In genomic region chrV:15590183-15590667, ce11 we compare ENCODE assay signal across 3 worm cellular contexts.
A peak's percentile ranks its signal among the peaks of the same experiment; 100 is the strongest.
TF ChIP-seq lines count a peak whose summit lies in the region.
"Not testable (repeated sequence)": the region's sequence is repeated elsewhere in the genome, so short reads cannot be mapped to it uniquely, and the experiment has no call there.

Gene F28F8.7, minus strand, starts transcription at chrV:15590617.

TF ChIP-seq in whole organism, L1 larva, 84 proteins besides CTCF, POLR2A, EP300 and RAD21 (continued from another document):
- TF ChIP-seq lin-15B (tag; optimal IDR thresholded peaks at IDR 0.05; lab: Kevin White, UChicago) (peak; percentile 32), nhr-90 (tag; optimal IDR thresholded peaks at IDR 0.05; lab: Kevin White, UChicago; ENCODE audit: poor library complexity) (peak; percentile 66), fkh-4 (tag; optimal IDR thresholded peaks at IDR 0.05; lab: Kevin White, UChicago; ENCODE audit: borderline replicate concordance) (peak; percentile 16), xbp-1 (tag; optimal IDR thresholded peaks at IDR 0.05; lab: Kevin White, UChicago) (peak; percentile 72), unc-86 (tag; optimal IDR thresholded peaks at IDR 0.05; lab: Kevin White, UChicago) (peak; percentile 36), ceh-88 (GFP tag; IDR thresholded peaks at IDR 0.05; lab: Robert Waterston, UW) (peak; percentile 74), dsc-1 (tag; optimal IDR thresholded peaks at IDR 0.05; lab: Kevin White, UChicago) (peak; percentile 64), nhr-47 (tag; optimal IDR thresholded peaks at IDR 0.05; lab: Kevin White, UChicago) (peak; percentile 90), mab-9 (GFP tag; IDR thresholded peaks at IDR 0.05; lab: Robert Waterston, UW) (peak; percentile 75), lsy-2 (tag; optimal IDR thresholded peaks at IDR 0.05; lab: Kevin White, UChicago) (peak; percentile 89 to 92), F16B12.6 (tag; optimal IDR thresholded peaks at IDR 0.05; lab: Kevin White, UChicago) (peak; percentile 20), irx-1 (tag; optimal IDR thresholded peaks at IDR 0.05; lab: Kevin White, UChicago) (peak; percentile 14), nhr-19 (GFP tag; conservative IDR thresholded peaks at IDR 0.05; lab: Robert Waterston, UW) (peak; percentile 94), elt-2 (tag; optimal IDR thresholded peaks at IDR 0.05; lab: Kevin White, UChicago) (peak; percentile 57), lin-14 (GFP tag; optimal IDR thresholded peaks at IDR 0.05; lab: Kevin White, UChicago) (peak; percentile 65), fkh-8 (tag; optimal IDR thresholded peaks at IDR 0.05; lab: Kevin White, UChicago) (peak; percentile 48), rnt-1 (tag; optimal IDR thresholded peaks at IDR 0.05; lab: Kevin White, UChicago) (peak; percentile 49), swsn-7 (tag; optimal IDR thresholded peaks at IDR 0.05; lab: Kevin White, UChicago) (peak; percentile 55), nhr-71 (tag; optimal IDR thresholded peaks at IDR 0.05; lab: Kevin White, UChicago) (peak; percentile 86), tbx-2 (tag; optimal IDR thresholded peaks at IDR 0.05; lab: Kevin White, UChicago) (peak; percentile 19), nhr-20 (tag; optimal IDR thresholded peaks at IDR 0.05; lab: Kevin White, UChicago) (peak; percentile 64), grh-1 (GFP tag; IDR thresholded peaks at IDR 0.05; lab: Robert Waterston, UW) (peak; percentile 78), efl-1 (optimal IDR thresholded peaks at IDR 0.05; lab: Kevin White, UChicago) (peak; percentile 44 to 79), efl-1 (GFP tag; optimal IDR thresholded peaks at IDR 0.05 in 1 of 2; lab: Kevin White, UChicago) (peak; percentile 63 to 94), nhr-11 (tag; optimal IDR thresholded peaks at IDR 0.05; lab: Kevin White, UChicago) (peak; percentile 8)
TF ChIP-seq in whole organism, L1 larva: peak in this region for 35; not testable (repeated sequence) for 49.

TF ChIP-seq in whole organism, L4 larva, 104 proteins besides CTCF, POLR2A, EP300 and RAD21 (continued from another document):
- TF ChIP-seq hlh-11 (tag; optimal IDR thresholded peaks at IDR 0.05; lab: Kevin White, UChicago) = peak; percentile 74
- 0 out of 2 replicates have a peak, but pooled peaks have one; percentile 14 for TF ChIP-seq Y75B8A.6 (GFP tag; IDR thresholded peaks at IDR 0.05; lab: Robert Waterston, UW)
- TF ChIP-seq nhr-42 (GFP tag; IDR thresholded peaks at IDR 0.05; lab: Robert Waterston, UW) = peak; percentile 94
- TF ChIP-seq unc-130 (GFP tag; optimal IDR thresholded peaks at IDR 0.05; lab: Kevin White, UChicago) = peak; percentile 74
- TF ChIP-seq mes-2 (tag; optimal IDR thresholded peaks at IDR 0.05; lab: Kevin White, UChicago; ENCODE audit: poor library complexity, severe bottlenecking) = peak; percentile 89
- peak; percentile 25 for TF ChIP-seq spr-3 (GFP tag; optimal IDR thresholded peaks at IDR 0.05; lab: Kevin White, UChicago)
- peak; percentile 93 for TF ChIP-seq D1046.2 (GFP tag; IDR thresholded peaks at IDR 0.05; lab: Robert Waterston, UW)
- peak; percentile 12 for TF ChIP-seq F10B5.3 (tag; optimal IDR thresholded peaks at IDR 0.05; lab: Kevin White, UChicago)
- peak in 1 of 2 experiments; percentile 16 for TF ChIP-seq mdl-1 (tag; optimal IDR thresholded peaks at IDR 0.05; lab: Kevin White, UChicago)
- peak; percentile 63 for TF ChIP-seq zfp-2 (tag; optimal IDR thresholded peaks at IDR 0.05; lab: Kevin White, UChicago)
- TF ChIP-seq nhr-28 (tag; optimal IDR thresholded peaks at IDR 0.05; lab: Kevin White, UChicago) = peak; percentile 55
- TF ChIP-seq hlh-30 (tag; optimal IDR thresholded peaks at IDR 0.05; lab: Kevin White, UChicago; ENCODE audit: insufficient read depth) = peak; percentile 26
- peak; percentile 61; the same call in 1 of the 2 replicates for TF ChIP-seq ceh-44 (GFP tag; IDR thresholded peaks at IDR 0.05; lab: Robert Waterston, UW)
- TF ChIP-seq dve-1 (tag; optimal IDR thresholded peaks at IDR 0.05; lab: Kevin White, UChicago; ENCODE audit: insufficient read depth) = peak; percentile 74
- TF ChIP-seq madf-5 (GFP tag; IDR thresholded peaks at IDR 0.05; lab: Robert Waterston, UW) = 0 out of 4 replicates have a peak, but pooled peaks of 1 of the 2 experiments have one; percentile 42
- TF ChIP-seq vab-7 (GFP tag; IDR thresholded peaks at IDR 0.05; lab: Robert Waterston, UW) = 0 out of 2 replicates have a peak, but pooled peaks have one; percentile 44
- peak; percentile 79 for TF ChIP-seq nhr-102 (tag; optimal IDR thresholded peaks at IDR 0.05; lab: Kevin White, UChicago)
- TF ChIP-seq Y48G9A.11 (GFP tag; IDR thresholded peaks at IDR 0.05; lab: Robert Waterston, UW) = peak; percentile 86
- TF ChIP-seq dmd-9 (GFP tag; IDR thresholded peaks at IDR 0.05; lab: Robert Waterston, UW) = peak; percentile 88
- TF ChIP-seq nhr-11 (tag; optimal IDR thresholded peaks at IDR 0.05; lab: Kevin White, UChicago) = peak; percentile 2
- TF ChIP-seq madf-9 (GFP tag; conservative IDR thresholded peaks at IDR 0.05; lab: Robert Waterston, UW) = peak; percentile 30; the same call in 1 of the 2 replicates
- peak; percentile 43 for TF ChIP-seq duxl-1 (tag; optimal IDR thresholded peaks at IDR 0.05; lab: Kevin White, UChicago; ENCODE audit: poor library complexity)
- peak; percentile 63; the same call in 1 of the 2 replicates for TF ChIP-seq lin-29 (GFP tag; IDR thresholded peaks at IDR 0.05; lab: Robert Waterston, UW)
- TF ChIP-seq nhr-48 (tag; optimal IDR thresholded peaks at IDR 0.05; lab: Kevin White, UChicago) = peak; percentile 47
- TF ChIP-seq mdt-29 (GFP tag; IDR thresholded peaks at IDR 0.05; lab: Robert Waterston, UW) = peak; percentile 82
- peak; percentile 50; the same call in 1 of the 2 replicates for TF ChIP-seq tra-1 (GFP tag; IDR thresholded peaks at IDR 0.05; lab: Robert Waterston, UW)
- TF ChIP-seq spr-1 (tag; optimal IDR thresholded peaks at IDR 0.05; lab: Kevin White, UChicago) = peak; percentile 20
- TF ChIP-seq aha-1 (tag; lab: Kevin White, UChicago) = peak; percentile 16
- TF ChIP-seq T26A8.4 (GFP tag; IDR thresholded peaks at IDR 0.05; lab: Robert Waterston, UW) = peak; percentile 85
- peak; percentile 58; the same call in 1 of the 2 replicates for TF ChIP-seq hmg-1.1 (GFP tag; IDR thresholded peaks at IDR 0.05; lab: Robert Waterston, UW)
- peak; percentile 43 for TF ChIP-seq nhr-77 (tag; optimal IDR thresholded peaks at IDR 0.05; lab: Kevin White, UChicago)
- peak; percentile 69; the same call in 1 of the 2 replicates for TF ChIP-seq ctbp-1 (GFP tag; IDR thresholded peaks at IDR 0.05; lab: Robert Waterston, UW)

TF ChIP-seq in whole organism, young adult, 124 proteins besides CTCF, POLR2A, EP300 and RAD21 (continued from another document):
- TF ChIP-seq akir-1 (GFP tag; optimal IDR thresholded peaks at IDR 0.05; lab: Kevin White, UChicago) = peak; percentile 18
- peak; percentile 95 for TF ChIP-seq dox-1 (GFP tag; IDR thresholded peaks at IDR 0.05; lab: Robert Waterston, UW)
- peak; percentile 59; the same call in 1 of the 2 replicates for TF ChIP-seq ceh-91 (GFP tag; IDR thresholded peaks at IDR 0.05; lab: Robert Waterston, UW)
- TF ChIP-seq ets-4 (GFP tag; optimal IDR thresholded peaks at IDR 0.05; lab: Kevin White, UChicago) = peak; percentile 41
- TF ChIP-seq attf-6 (GFP tag; IDR thresholded peaks at IDR 0.05; lab: Robert Waterston, UW) = peak; percentile 48; the same call in 1 of the 2 replicates
- TF ChIP-seq attf-3 (GFP tag; conservative IDR thresholded peaks at IDR 0.05; lab: Robert Waterston, UW) = peak; percentile 88
- TF ChIP-seq hmg-20 (GFP tag; IDR thresholded peaks at IDR 0.05; lab: Robert Waterston, UW) = peak; percentile 44; the same call in 1 of the 2 replicates
- peak; percentile 68; the same call in 1 of the 2 replicates for TF ChIP-seq rcor-1 (GFP tag; IDR thresholded peaks at IDR 0.05; lab: Robert Waterston, UW)
- TF ChIP-seq somi-1 (GFP tag; optimal IDR thresholded peaks at IDR 0.05; lab: Kevin White, UChicago) = peak; percentile 38
- TF ChIP-seq ekl-4 (GFP tag; IDR thresholded peaks at IDR 0.05; lab: Robert Waterston, UW) = peak; percentile 51; the same call in 1 of the 2 replicates
- TF ChIP-seq let-526 (GFP tag; IDR thresholded peaks at IDR 0.05; lab: Robert Waterston, UW) = peak; percentile 71; the same call in 1 of the 2 replicates
- peak; percentile 38 for TF ChIP-seq athp-1 (tag; optimal IDR thresholded peaks at IDR 0.05; lab: Kevin White, UChicago)
- TF ChIP-seq lin-26 (GFP tag; IDR thresholded peaks at IDR 0.05; lab: Robert Waterston, UW) = peak; percentile 72; the same call in 1 of the 2 replicates
- 0 out of 2 replicates have a peak, but pooled peaks have one; percentile 30 for TF ChIP-seq egl-44 (GFP tag; IDR thresholded peaks at IDR 0.05; lab: Robert Waterston, UW)
- TF ChIP-seq cebp-1 (GFP tag; IDR thresholded peaks at IDR 0.05; lab: Robert Waterston, UW) = peak; percentile 74
- TF ChIP-seq cebp-1 (tag; optimal IDR thresholded peaks at IDR 0.05; lab: Kevin White, UChicago) = peak; percentile 78
- peak; percentile 25 for TF ChIP-seq chd-7 (tag; optimal IDR thresholded peaks at IDR 0.05; lab: Kevin White, UChicago)
- peak; percentile 90 for TF ChIP-seq ztf-28 (GFP tag; IDR thresholded peaks at IDR 0.05; lab: Robert Waterston, UW)
- TF ChIP-seq snpc-4 (GFP tag; optimal IDR thresholded peaks at IDR 0.05; lab: Kevin White, UChicago) = not testable (repeated sequence)
- TF ChIP-seq snpc-4 (tag; optimal IDR thresholded peaks at IDR 0.05; lab: Kevin White, UChicago) = peak in 2 of 4 experiments; percentile 63 to 82
- peak; percentile 64; the same call in 1 of the 2 replicates for TF ChIP-seq aptf-2 (GFP tag; conservative IDR thresholded peaks at IDR 0.05; lab: Robert Waterston, UW)
